Worm (Caenorhabditis elegans): Measurements from ENCODE around the gene R02D5.9.

DNA sequence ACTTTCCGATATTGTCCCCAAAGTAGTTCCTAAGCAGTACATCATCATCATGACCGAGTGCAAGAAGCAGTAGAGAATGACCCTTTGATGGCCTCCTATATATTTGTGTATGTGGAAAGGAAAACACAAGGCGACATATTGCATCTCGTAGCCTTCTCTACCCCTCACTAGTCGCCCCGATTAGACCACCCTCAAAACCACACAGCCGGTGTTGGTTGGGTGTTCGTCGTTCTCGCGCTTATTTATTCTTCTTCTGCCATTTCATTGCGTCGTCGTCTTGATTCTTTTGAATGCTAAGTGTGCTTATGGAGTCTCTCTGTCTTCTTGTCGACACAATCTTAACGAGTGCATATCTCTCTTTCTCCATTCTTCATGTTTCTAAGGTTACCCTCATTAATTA, 12.7 kb downstream of the R02D5.9 start:
- TF ChIP-seq dao-5 (tag; optimal IDR thresholded peaks at IDR 0.05) (no peak), him-1 (tag; optimal IDR thresholded peaks at IDR 0.05) (no peak)
